Worm (Caenorhabditis elegans) whole organism, L2 larva: ENCODE results near the gene rheb-1.

Experiments used
- C34F6.9 ChIP-seq: fragments of 150-350 bp; optimal IDR thresholded peaks from 2 replicates; lab custom pipeline; 2014; ENCODE audit warnings: missing biosample characterization, missing genetic modification characterization
- F13H6.1 ChIP-seq: sonication (generic microtip); optimal IDR thresholded peaks from 2 replicates; lab custom pipeline; 2016; ENCODE audit warnings: missing genetic modification characterization, missing compliant biosample characterization
- R02D3.7 ChIP-seq: fragments of 150-350 bp; optimal IDR thresholded peaks from 2 replicates; lab custom pipeline; 2014; ENCODE audit warnings: missing biosample characterization, missing genetic modification characterization
- Y55F3AM.14 ChIP-seq: fragments of 200-800 bp; sonication (Bioruptor generic); optimal IDR thresholded peaks from 2 replicates; lab custom pipeline; 2018; ENCODE audit warnings: mild to moderate bottlenecking, missing genetic modification characterization, missing compliant biosample characterization
- alr-1 ChIP-seq: fragments of 150-350 bp; optimal IDR thresholded peaks from 2 replicates; lab custom pipeline; 2014; ENCODE audit warnings: missing biosample characterization, missing genetic modification characterization
- aly-2 ChIP-seq: fragments of 150-350 bp; optimal IDR thresholded peaks from 2 replicates; lab custom pipeline; 2014; ENCODE audit warnings: missing biosample characterization, missing genetic modification characterization
- ama-1 ChIP-seq: fragments of 150-350 bp; optimal IDR thresholded peaks from 2 replicates; lab custom pipeline; 2018; ENCODE audit warnings: inconsistent platforms
- blmp-1 ChIP-seq: sonication (generic microtip); optimal IDR thresholded peaks from 2 replicates; lab custom pipeline; 2017; ENCODE audit warnings: missing genetic modification characterization, mild to moderate bottlenecking, missing compliant biosample characterization, antibody characterized with exemption, moderate library complexity; ENCODE audit not compliant: insufficient read depth
- ceh-16 ChIP-seq: fragments of 150-350 bp; optimal IDR thresholded peaks from 2 replicates; lab custom pipeline; 2014; ENCODE audit warnings: missing biosample characterization, missing genetic modification characterization
- ceh-82 ChIP-seq: fragments of 150-350 bp; optimal IDR thresholded peaks from 2 replicates; lab custom pipeline; 2014; ENCODE audit warnings: missing biosample characterization, missing genetic modification characterization
- crh-2 ChIP-seq: sonication (generic microtip); optimal IDR thresholded peaks from 2 replicates; lab custom pipeline; 2017; ENCODE audit warnings: missing biosample characterization, missing genetic modification characterization
- dmd-4 ChIP-seq: sonication (generic microtip); optimal IDR thresholded peaks from 2 replicates; lab custom pipeline; 2017; ENCODE audit warnings: missing biosample characterization, missing genetic modification characterization
- egl-27 ChIP-seq: sonication (generic microtip); optimal IDR thresholded peaks from 3 replicates; lab custom pipeline; 2017; ENCODE audit warnings: missing biosample characterization, missing genetic modification reagents, missing genetic modification characterization
- elt-1 ChIP-seq: fragments of 150-350 bp; optimal IDR thresholded peaks from 2 replicates; lab custom pipeline; 2014; ENCODE audit warnings: missing biosample characterization, missing genetic modification characterization
- elt-3 ChIP-seq: sonication (generic microtip); optimal IDR thresholded peaks from 2 replicates; lab custom pipeline; 2017; ENCODE audit warnings: missing biosample characterization, missing genetic modification characterization
- fos-1 ChIP-seq: fragments of 150-350 bp; optimal IDR thresholded peaks from 2 replicates; lab custom pipeline; 2014; ENCODE audit warnings: missing biosample characterization, missing genetic modification characterization
- gmeb-1 ChIP-seq: fragments of 150-350 bp; optimal IDR thresholded peaks from 2 replicates; lab custom pipeline; 2014; ENCODE audit warnings: missing biosample characterization, missing genetic modification characterization
- lin-11 ChIP-seq: fragments of 150-350 bp; sonication (generic microtip); optimal IDR thresholded peaks from 2 replicates; lab custom pipeline; 2014; ENCODE audit warnings: missing biosample characterization, missing genetic modification characterization, inconsistent platforms, mixed read lengths
- lin-13 ChIP-seq: fragments of 150-350 bp; optimal IDR thresholded peaks from 2 replicates; lab custom pipeline; 2014; ENCODE audit warnings: missing biosample characterization, missing genetic modification reagents, missing genetic modification characterization
- lin-39 ChIP-seq: fragments of 150-350 bp; optimal IDR thresholded peaks from 2 replicates; lab custom pipeline; 2014; ENCODE audit warnings: missing biosample characterization, missing genetic modification reagents, missing genetic modification characterization
- lsy-2 ChIP-seq, 2 experiments: fragments of 150-350 bp in 1 of 2; sonication (generic microtip) in 1 of 2; optimal IDR thresholded peaks; 2 replicates each; lab custom pipeline; 2014 to 2017; ENCODE audit warnings: missing biosample characterization in 2 of 2, missing genetic modification characterization in 2 of 2
- mab-5 ChIP-seq: fragments of 150-350 bp; optimal IDR thresholded peaks from 2 replicates; lab custom pipeline; 2014; ENCODE audit warnings: missing biosample characterization, missing genetic modification characterization
- mbf-1 ChIP-seq: sonication (generic microtip); optimal IDR thresholded peaks from 2 replicates; lab custom pipeline; 2017; ENCODE audit warnings: missing biosample characterization, missing genetic modification characterization
- mdl-1 ChIP-seq, 2 experiments: fragments of 150-350 bp in 1 of 2; sonication (generic microtip) in 1 of 2; optimal IDR thresholded peaks; 2 replicates each; lab custom pipeline; 2017; ENCODE audit warnings: missing biosample characterization in 2 of 2, missing genetic modification characterization in 2 of 2
- nhr-10 ChIP-seq: sonication (generic microtip); optimal IDR thresholded peaks from 2 replicates; lab custom pipeline; 2017; ENCODE audit warnings: missing biosample characterization, missing genetic modification characterization
- nhr-11 ChIP-seq: fragments of 150-350 bp; optimal IDR thresholded peaks from 2 replicates; lab custom pipeline; 2014; ENCODE audit warnings: missing biosample characterization, missing genetic modification characterization
- nhr-12 ChIP-seq: fragments of 150-350 bp; optimal IDR thresholded peaks from 2 replicates; lab custom pipeline; 2014; ENCODE audit warnings: missing biosample characterization, missing genetic modification characterization
- nhr-129 ChIP-seq: fragments of 150-350 bp; optimal IDR thresholded peaks from 2 replicates; lab custom pipeline; 2014; ENCODE audit warnings: missing biosample characterization, missing genetic modification characterization
- nhr-21 ChIP-seq: fragments of 150-350 bp; optimal IDR thresholded peaks from 2 replicates; lab custom pipeline; 2014; ENCODE audit warnings: missing biosample characterization, missing genetic modification characterization
- nhr-23 ChIP-seq: fragments of 150-350 bp; optimal IDR thresholded peaks from 2 replicates; lab custom pipeline; 2014; ENCODE audit warnings: missing biosample characterization, missing genetic modification reagents, missing genetic modification characterization
- nhr-237 ChIP-seq: fragments of 150-350 bp; optimal IDR thresholded peaks from 2 replicates; lab custom pipeline; 2014; ENCODE audit warnings: missing biosample characterization, missing genetic modification characterization
- nhr-25 ChIP-seq: fragments of 150-350 bp; sonication (generic microtip); optimal IDR thresholded peaks from 3 replicates; lab custom pipeline; 2014; ENCODE audit warnings: missing biosample characterization, missing genetic modification characterization
- nhr-6 ChIP-seq: fragments of 150-350 bp; optimal IDR thresholded peaks from 2 replicates; lab custom pipeline; 2014; ENCODE audit warnings: missing biosample characterization, missing genetic modification characterization
- nhr-77 ChIP-seq: fragments of 150-350 bp; optimal IDR thresholded peaks from 2 replicates; lab custom pipeline; 2014; ENCODE audit warnings: missing biosample characterization, missing genetic modification characterization
- peb-1 ChIP-seq: fragments of 150-350 bp; optimal IDR thresholded peaks from 2 replicates; lab custom pipeline; 2014; ENCODE audit warnings: missing biosample characterization, missing genetic modification characterization
- sem-4 ChIP-seq: fragments of 150-350 bp; optimal IDR thresholded peaks from 2 replicates; lab custom pipeline; 2014; ENCODE audit warnings: missing biosample characterization, missing genetic modification reagents, missing genetic modification characterization
- sma-3 ChIP-seq: sonication (generic microtip); optimal IDR thresholded peaks from 2 replicates; lab custom pipeline; 2016; ENCODE audit warnings: missing genetic modification reagents, missing genetic modification characterization, missing compliant biosample characterization
- sma-9 ChIP-seq, 2 experiments: fragments of 150-350 bp in 1 of 2; sonication (generic microtip) in 1 of 2; optimal IDR thresholded peaks; 2 replicates each; lab custom pipeline; 2014 to 2016; ENCODE audit warnings: missing genetic modification characterization in 2 of 2, mild to moderate bottlenecking in 1 of 2, missing biosample characterization in 1 of 2, missing compliant biosample characterization in 1 of 2, missing genetic modification reagents in 1 of 2, moderate library complexity in 1 of 2
- snpc-4 ChIP-seq: fragments of 150-350 bp; optimal IDR thresholded peaks from 2 replicates; lab custom pipeline; 2014; ENCODE audit warnings: missing biosample characterization, missing genetic modification characterization
- unc-39 ChIP-seq: fragments of 150-350 bp; optimal IDR thresholded peaks from 2 replicates; lab custom pipeline; 2014; ENCODE audit warnings: missing biosample characterization, missing genetic modification characterization
- unc-55 ChIP-seq: fragments of 150-350 bp; sonication (generic microtip); optimal IDR thresholded peaks from 3 replicates; lab custom pipeline; 2014; ENCODE audit warnings: missing biosample characterization, missing genetic modification reagents, missing genetic modification characterization
- zag-1 ChIP-seq: fragments of 150-350 bp; optimal IDR thresholded peaks from 2 replicates; lab custom pipeline; 2014; ENCODE audit warnings: missing biosample characterization, missing genetic modification characterization
- ztf-4 ChIP-seq: fragments of 150-350 bp; optimal IDR thresholded peaks from 2 replicates; lab custom pipeline; 2014; ENCODE audit warnings: missing biosample characterization, missing genetic modification characterization

Gene rheb-1

ce11 chrIII:9472464-9472863 is 16.6 kb upstream of the rheb-1 start:
- TF ChIP-seq fos-1 (tag; lab: Kevin White, UChicago) (peak; percentile 63), R02D3.7 (tag; lab: Kevin White, UChicago) (no peak), mdl-1 (tag; optimal IDR thresholded peaks at IDR 0.05; lab: Kevin White, UChicago) (no peak), blmp-1 (tag; lab: Kevin White, UChicago) (no peak), lin-11 (no peak), nhr-11 (tag; lab: Kevin White, UChicago) (no peak), sem-4 (no peak)
- TF ChIP-seq, all 48 proteins: peak for 1

DNA sequence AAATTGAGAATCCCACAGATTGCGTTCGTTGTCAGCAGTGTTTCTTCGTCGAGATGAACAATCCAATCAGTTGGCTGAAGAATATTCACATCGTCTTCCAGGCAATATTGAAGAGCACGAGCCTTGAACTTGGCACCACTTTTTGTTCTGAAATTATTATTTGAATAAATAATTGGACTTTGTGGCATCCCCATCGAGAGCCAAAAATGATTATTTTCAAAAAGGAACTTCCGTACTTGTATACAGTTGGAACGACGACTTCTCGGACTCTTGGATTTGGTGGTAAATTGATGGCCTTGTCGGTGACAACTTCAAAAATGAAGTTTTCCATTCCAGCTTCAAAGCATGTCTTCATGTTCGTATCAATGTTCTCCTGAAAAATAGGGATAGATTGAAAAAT is 16.2 kb upstream of the rheb-1 start:
- TF ChIP-seq fos-1 (tag; lab: Kevin White, UChicago) (no peak), nhr-12 (tag; lab: Kevin White, UChicago) (no peak), lsy-2 (tag; optimal IDR thresholded peaks at IDR 0.05; lab: Kevin White, UChicago) (no peak), nhr-77 (tag; lab: Kevin White, UChicago) (no peak), elt-1 (tag; lab: Kevin White, UChicago) (no peak), nhr-237 (tag; lab: Kevin White, UChicago) (no peak), ztf-4 (tag; lab: Kevin White, UChicago) (no peak), gmeb-1 (no peak), egl-27 (tag; lab: Kevin White, UChicago) (no peak), lin-39 (no peak), nhr-6 (tag; lab: Kevin White, UChicago) (no peak), mbf-1 (no peak), nhr-25 (tag; lab: Kevin White, UChicago) (no peak), aly-2 (tag; lab: Kevin White, UChicago) (no peak), snpc-4 (tag; lab: Kevin White, UChicago) (no peak), blmp-1 (tag; lab: Kevin White, UChicago) (no peak), alr-1 (no peak), lin-11 (no peak), unc-39 (no peak)

ce11 chrIII:9467857-9468256 is 12.0 kb upstream of the rheb-1 start, which contains the start of gene tag-342:
TSS of gene tag-342 (plus strand) at chrIII:9468157.
- TF ChIP-seq nhr-21 (tag; lab: Kevin White, UChicago): no peak
- no peak for TF ChIP-seq nhr-12 (tag; lab: Kevin White, UChicago)
- no peak for TF ChIP-seq nhr-23 (tag; lab: Kevin White, UChicago)
- no peak for TF ChIP-seq nhr-10 (tag; lab: Kevin White, UChicago)
- no peak for TF ChIP-seq gmeb-1
- no peak for TF ChIP-seq lin-39
- TF ChIP-seq Y55F3AM.14 (GFP tag; lab: Kevin White, UChicago): no peak
- no peak for TF ChIP-seq nhr-129
- no peak for TF ChIP-seq sma-9 (GFP tag; optimal IDR thresholded peaks at IDR 0.05; lab: Kevin White, UChicago)
- TF ChIP-seq sma-9 (tag; optimal IDR thresholded peaks at IDR 0.05; lab: Kevin White, UChicago): no peak
- TF ChIP-seq peb-1 (tag; lab: Kevin White, UChicago): no peak
- TF ChIP-seq dmd-4 (tag; lab: Kevin White, UChicago): no peak
- TF ChIP-seq lin-13 (GFP tag; lab: Kevin White, UChicago): no peak
- TF ChIP-seq, all 48 proteins: peak for 0

DNA sequence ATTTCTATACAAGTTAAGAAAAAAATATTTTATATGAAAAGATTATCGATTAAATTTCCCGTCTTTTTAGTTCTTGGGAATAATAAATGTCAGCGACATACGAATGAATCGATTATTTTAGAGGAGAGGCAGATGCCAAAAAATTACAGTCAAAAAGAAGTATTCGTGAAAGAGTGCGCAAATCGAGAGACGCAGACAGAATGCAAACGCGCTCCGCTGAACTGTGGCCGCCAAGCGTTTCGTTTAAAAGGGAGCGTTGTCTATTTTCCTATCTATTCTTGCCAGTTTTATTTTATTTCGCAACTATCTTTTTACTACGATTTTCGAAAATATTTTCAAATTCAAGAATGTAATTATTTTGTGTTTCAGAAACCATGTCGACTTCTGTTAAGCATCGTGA is 11.3 kb upstream of the rheb-1 start, which contains the start of gene baf-1:
TSS of gene baf-1 (plus strand) at position 370 of the 400 bp plus-strand sequence.
- TF ChIP-seq ceh-16: no peak
- no peak for TF ChIP-seq alr-1
- TF ChIP-seq aly-2 (tag; lab: Kevin White, UChicago): no peak
- peak; percentile 80 for TF ChIP-seq gmeb-1
- TF ChIP-seq lin-39: no peak
- no peak for TF ChIP-seq mdl-1 (tag; optimal IDR thresholded peaks at IDR 0.05; lab: Kevin White, UChicago)
- no peak for TF ChIP-seq peb-1 (tag; lab: Kevin White, UChicago)
- TF ChIP-seq elt-3 (tag; lab: Kevin White, UChicago): no peak
- no peak for TF ChIP-seq nhr-237 (tag; lab: Kevin White, UChicago)
- TF ChIP-seq egl-27 (tag; lab: Kevin White, UChicago): no peak
- TF ChIP-seq lsy-2 (tag; optimal IDR thresholded peaks at IDR 0.05; lab: Kevin White, UChicago): peak; percentile 44 to 83
- TF ChIP-seq ama-1 (lab: Kevin White, UChicago): no peak
- TF ChIP-seq snpc-4 (tag; lab: Kevin White, UChicago): no peak
- no peak for TF ChIP-seq unc-39
- peak; percentile 57 for TF ChIP-seq mab-5 (tag; lab: Kevin White, UChicago)
- TF ChIP-seq blmp-1 (tag; lab: Kevin White, UChicago): peak; percentile 13
- no peak for TF ChIP-seq nhr-6 (tag; lab: Kevin White, UChicago)
- TF ChIP-seq ztf-4 (tag; lab: Kevin White, UChicago): no peak
- TF ChIP-seq unc-55: peak; percentile 76
- TF ChIP-seq C34F6.9 (tag; lab: Kevin White, UChicago): peak; percentile 93
- no peak for TF ChIP-seq nhr-12 (tag; lab: Kevin White, UChicago)
- TF ChIP-seq sma-3: peak; percentile 58
- no peak for TF ChIP-seq elt-1 (tag; lab: Kevin White, UChicago)
- TF ChIP-seq nhr-23 (tag; lab: Kevin White, UChicago): no peak
- no peak for TF ChIP-seq zag-1 (tag; lab: Kevin White, UChicago)
- TF ChIP-seq nhr-25 (tag; lab: Kevin White, UChicago): peak; percentile 72
- peak; percentile 46 for TF ChIP-seq sma-9 (GFP tag; optimal IDR thresholded peaks at IDR 0.05; lab: Kevin White, UChicago)
- TF ChIP-seq sma-9 (tag; optimal IDR thresholded peaks at IDR 0.05; lab: Kevin White, UChicago): no peak
- peak; percentile 23 for TF ChIP-seq F13H6.1 (tag; lab: Kevin White, UChicago)
- no peak for TF ChIP-seq ceh-82 (tag; lab: Kevin White, UChicago)
- TF ChIP-seq sem-4: no peak
- TF ChIP-seq fos-1 (tag; lab: Kevin White, UChicago): peak; percentile 37
- TF ChIP-seq crh-2 (tag; lab: Kevin White, UChicago): peak; percentile 70
- TF ChIP-seq nhr-77 (tag; lab: Kevin White, UChicago): no peak
- peak; percentile 33 for TF ChIP-seq lin-13 (GFP tag; lab: Kevin White, UChicago)
- peak; percentile 30 for TF ChIP-seq nhr-129
